Worm (Caenorhabditis elegans) whole organism, L4/young adult: ENCODE data around the gene Y57G11C.1131.

Experiments used
- W03F9.2 ChIP-seq: fragments of 150-350 bp; optimal IDR thresholded peaks from 2 replicates; lab custom pipeline; 2014; ENCODE audit warnings: missing biosample characterization, missing genetic modification characterization
- dao-5 ChIP-seq: sonication (generic microtip); optimal IDR thresholded peaks from 2 replicates; lab custom pipeline; 2016; ENCODE audit warnings: missing genotype, missing genetic modification characterization, moderate library complexity, missing compliant biosample characterization
- him-1 ChIP-seq: sonication (generic microtip); optimal IDR thresholded peaks from 2 replicates; lab custom pipeline; 2016; ENCODE audit warnings: missing genotype, missing genetic modification reagents, missing genetic modification characterization, missing compliant biosample characterization

DNA sequence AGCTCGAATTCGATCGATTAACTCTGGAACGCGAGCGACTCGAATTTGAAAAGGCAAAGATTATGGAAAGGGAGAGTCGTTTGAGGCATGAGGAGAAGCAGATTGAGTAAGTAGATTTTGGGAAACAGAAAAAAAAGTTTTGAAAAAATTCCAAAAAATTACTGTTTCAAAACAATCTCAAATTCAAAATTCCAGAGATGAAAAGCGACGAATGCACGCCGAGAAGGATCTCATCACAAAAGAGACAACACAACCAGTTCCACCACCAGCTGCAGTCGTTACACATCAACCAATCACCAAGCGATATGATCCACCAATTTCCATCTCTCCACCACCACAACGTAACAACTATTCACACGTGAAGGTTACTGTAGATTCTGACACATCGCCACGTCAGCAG, 38.4 kb upstream of the Y57G11C.1131 start:
- no peak for TF ChIP-seq dao-5 (tag; lab: Kevin White, UChicago)
- TF ChIP-seq him-1 (tag; lab: Kevin White, UChicago), result no peak
- no peak for TF ChIP-seq W03F9.2 (tag; lab: Kevin White, UChicago)
